Fruit fly (Drosophila melanogaster): ENCODE results near the gene neo.

Gene neo

dm6 chr3R:29802753-29803313 lies 16.1 kb upstream of the neo start, which contains the start of the genes Etfb and CG7789 (continued):
- TF ChIP-seq Mrtf (GFP tag; IDR thresholded peaks at IDR 0.05) (peak; percentile 61; the same call in 2 of the 3 replicates), ham (GFP tag; IDR thresholded peaks at IDR 0.05) (peak; percentile 53; the same call in 1 of the 2 replicates), trh (GFP tag; optimal IDR thresholded peaks at IDR 0.05) (peak; percentile 57), pb (GFP tag; optimal IDR thresholded peaks at IDR 0.05) (peak; percentile 79), vnd (GFP tag; IDR thresholded peaks at IDR 0.05; ENCODE audit: partially characterized antibody) (peak; percentile 76), Neu2 (GFP tag; optimal IDR thresholded peaks at IDR 0.05; ENCODE audit: borderline replicate concordance) (no peak), CG15479 (GFP tag; optimal IDR thresholded peaks at IDR 0.05) (no peak), Lpt (GFP tag; optimal IDR thresholded peaks at IDR 0.05) (no peak), PHDP (tag; optimal IDR thresholded peaks at IDR 0.05) (no peak), ap (GFP tag; IDR thresholded peaks at IDR 0.05) (peak; percentile 57), schlank (tag; optimal IDR thresholded peaks at IDR 0.05) (peak; percentile 72), br (optimal IDR thresholded peaks at IDR 0.05) (no peak), Max (GFP tag; optimal IDR thresholded peaks at IDR 0.05) (peak; percentile 29), D (optimal IDR thresholded peaks at IDR 0.05) (no peak), D (GFP tag; optimal IDR thresholded peaks at IDR 0.05) (no peak), H15 (GFP tag; IDR thresholded peaks at IDR 0.05) (peak; percentile 61; the same call in 2 of the 3 replicates), Hr3 (GFP tag; optimal IDR thresholded peaks at IDR 0.05) (peak; percentile 74), sisA (GFP tag; IDR thresholded peaks at IDR 0.05) (peak; percentile 78), CG4328 (GFP tag; optimal IDR thresholded peaks at IDR 0.05) (peak; percentile 68), chn (GFP tag; optimal IDR thresholded peaks at IDR 0.05) (peak; percentile 51), trem (tag; optimal IDR thresholded peaks at IDR 0.05) (peak; percentile 55), CG10274 (GFP tag; optimal IDR thresholded peaks at IDR 0.05) (no peak), Ets97D (GFP tag; optimal IDR thresholded peaks at IDR 0.05) (peak; percentile 76), Antp (GFP tag; optimal IDR thresholded peaks at IDR 0.05) (peak; percentile 82), NC2α (GFP tag; optimal IDR thresholded peaks at IDR 0.05) (no peak), NFAT (GFP tag; IDR thresholded peaks at IDR 0.05) (peak; percentile 79; the same call in 1 of the 2 replicates), sc (optimal IDR thresholded peaks at IDR 0.05) (no peak), sc (GFP tag; optimal IDR thresholded peaks at IDR 0.05) (no peak), bcd (GFP tag; optimal IDR thresholded peaks at IDR 0.05) (peak; percentile 70), Bteb2 (GFP tag; optimal IDR thresholded peaks at IDR 0.05) (peak; percentile 59), eve (GFP tag; optimal IDR thresholded peaks at IDR 0.05) (no peak), CG10147 (GFP tag; optimal IDR thresholded peaks at IDR 0.05) (no peak), CG2678 (tag; optimal IDR thresholded peaks at IDR 0.05) (no peak), CG11093 (GFP tag; IDR thresholded peaks at IDR 0.05) (no peak; the same call in 2 of the 3 replicates), CG7357 (GFP tag; IDR thresholded peaks at IDR 0.05) (peak; percentile 56; the same call in 2 of the 3 replicates), Gug (GFP tag; IDR thresholded peaks at IDR 0.05) (peak; percentile 77), CoRest (tag; optimal IDR thresholded peaks at IDR 0.05) (peak; percentile 80), D19B (GFP tag; optimal IDR thresholded peaks at IDR 0.05) (no peak), Hmx (GFP tag; optimal IDR thresholded peaks at IDR 0.05) (no peak), eyg (GFP tag; optimal IDR thresholded peaks at IDR 0.05) (peak; percentile 74), TFAM (GFP tag; optimal IDR thresholded peaks at IDR 0.05) (no peak), pnt (GFP tag; optimal IDR thresholded peaks at IDR 0.05) (peak; percentile 55), NfI (GFP tag; optimal IDR thresholded peaks at IDR 0.05) (peak; percentile 86), CG9797 (GFP tag; optimal IDR thresholded peaks at IDR 0.05) (peak; percentile 36), CG6272 (GFP tag; IDR thresholded peaks at IDR 0.05) (peak; percentile 78), btn (GFP tag; optimal IDR thresholded peaks at IDR 0.05) (peak; percentile 31), oc (tag; optimal IDR thresholded peaks at IDR 0.05) (no peak), Trl (optimal IDR thresholded peaks at IDR 0.05) (no peak), Trl (GFP tag; optimal IDR thresholded peaks at IDR 0.05) (peak; percentile 67), tna (GFP tag; IDR thresholded peaks at IDR 0.05; ENCODE audit: partially characterized antibody) (no peak), CG14710 (tag; optimal IDR thresholded peaks at IDR 0.05) (peak; percentile 61), slou (GFP tag; optimal IDR thresholded peaks at IDR 0.05) (no peak)

All from whole organism, embryonic.